Worm (Caenorhabditis elegans): ENCODE measurements around the gene F53A9.1.

Gene F53A9.1

DNA sequence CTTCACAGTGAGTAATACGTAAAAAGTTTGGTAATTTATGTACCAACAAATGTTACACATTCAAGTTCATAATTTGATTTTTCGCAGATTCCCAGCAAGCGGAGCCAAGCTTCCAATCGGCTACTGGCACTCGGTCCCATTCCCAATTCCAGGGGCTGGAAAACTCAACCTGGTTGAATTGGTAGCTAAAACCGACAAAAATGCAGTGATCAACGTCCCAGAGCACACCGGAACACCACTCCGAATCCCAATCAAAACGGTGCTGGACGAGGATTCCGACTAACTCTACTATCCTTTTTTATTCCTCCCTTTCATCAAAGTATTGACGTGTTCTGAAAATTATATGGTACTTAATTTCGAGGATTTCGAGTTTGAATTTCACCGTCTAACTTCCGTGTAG lies 34.1 kb upstream of the F53A9.1 start:
- no peak for TF ChIP-seq ztf-28 (GFP tag; IDR thresholded peaks at IDR 0.05)
- no peak for TF ChIP-seq ceh-40 (GFP tag; IDR thresholded peaks at IDR 0.05)
- TF ChIP-seq unc-62 (GFP tag; optimal IDR thresholded peaks at IDR 0.05) = no peak
- TF ChIP-seq C17E4.6 (GFP tag; IDR thresholded peaks at IDR 0.05) = no peak
- no peak for TF ChIP-seq tlf-1 (GFP tag; optimal IDR thresholded peaks at IDR 0.05)
- TF ChIP-seq let-607 (tag; optimal IDR thresholded peaks at IDR 0.05) = no peak
- TF ChIP-seq F57A8.1 (GFP tag; optimal IDR thresholded peaks at IDR 0.05) = no peak
- TF ChIP-seq ekl-4 (GFP tag; IDR thresholded peaks at IDR 0.05) = no peak
- no peak for TF ChIP-seq hrde-1 (tag; optimal IDR thresholded peaks at IDR 0.05; ENCODE audit: borderline replicate concordance)
- no peak for TF ChIP-seq egl-44 (GFP tag; IDR thresholded peaks at IDR 0.05)
- TF ChIP-seq ets-4 (GFP tag; optimal IDR thresholded peaks at IDR 0.05) = no peak
- TF ChIP-seq T26A5.8 (tag; optimal IDR thresholded peaks at IDR 0.05) = no peak
- no peak for TF ChIP-seq nfya-1 (tag; optimal IDR thresholded peaks at IDR 0.05; ENCODE audit: borderline replicate concordance, insufficient read depth)
- no peak for TF ChIP-seq cebp-1 (GFP tag; IDR thresholded peaks at IDR 0.05)
- no peak for TF ChIP-seq cebp-1 (tag; optimal IDR thresholded peaks at IDR 0.05)
- no peak for TF ChIP-seq snpc-1.3 (tag; optimal IDR thresholded peaks at IDR 0.05; ENCODE audit: insufficient read depth)
- TF ChIP-seq Y53G8AR.9 (GFP tag; conservative IDR thresholded peaks at IDR 0.05) = no peak
- no peak for TF ChIP-seq hlh-12 (tag; optimal IDR thresholded peaks at IDR 0.05)
- no peak for TF ChIP-seq rcor-1 (GFP tag; IDR thresholded peaks at IDR 0.05)
- TF ChIP-seq lin-40 (tag; optimal IDR thresholded peaks at IDR 0.05) = no peak
- TF ChIP-seq hmg-1.2 (GFP tag; IDR thresholded peaks at IDR 0.05) = no peak

DNA sequence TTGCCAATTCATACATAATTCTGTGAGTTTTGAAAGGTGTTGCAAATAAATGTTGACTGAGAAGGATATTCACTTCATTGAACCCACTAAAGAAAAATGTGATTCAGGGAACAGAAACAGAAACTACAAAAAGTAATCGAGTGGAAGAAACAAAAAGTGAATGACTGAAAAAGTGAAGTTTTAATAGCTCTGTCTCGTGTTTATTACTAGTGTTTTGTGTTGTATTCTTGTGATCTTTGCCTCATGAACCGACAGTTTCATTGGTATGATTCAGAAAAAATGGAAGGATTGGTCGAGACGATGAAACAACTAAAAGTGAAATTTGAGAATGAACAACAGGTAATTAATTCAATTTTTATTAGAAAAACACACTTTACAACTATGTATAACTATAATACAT lies 33.5 kb upstream of the F53A9.1 start:
- TF ChIP-seq madf-8 (GFP tag; conservative IDR thresholded peaks at IDR 0.05) = no peak
- no peak for TF ChIP-seq let-607 (tag; optimal IDR thresholded peaks at IDR 0.05)
- TF ChIP-seq F10E7.11 (tag; optimal IDR thresholded peaks at IDR 0.05) = no peak
- no peak for TF ChIP-seq die-1 (tag; optimal IDR thresholded peaks at IDR 0.05)
- TF ChIP-seq zim-3 (tag; optimal IDR thresholded peaks at IDR 0.05) = no peak
- no peak for TF ChIP-seq F23B12.7 (tag; optimal IDR thresholded peaks at IDR 0.05; ENCODE audit: insufficient read depth)
- no peak for TF ChIP-seq K11D2.4 (GFP tag; IDR thresholded peaks at IDR 0.05)
- TF ChIP-seq attf-5 (GFP tag; optimal IDR thresholded peaks at IDR 0.05) = no peak
- TF ChIP-seq madf-6 (GFP tag; IDR thresholded peaks at IDR 0.05) = no peak
- TF ChIP-seq hlh-12 (tag; optimal IDR thresholded peaks at IDR 0.05) = no peak
- TF ChIP-seq unc-62 (GFP tag; optimal IDR thresholded peaks at IDR 0.05) = no peak
- TF ChIP-seq ceh-91 (GFP tag; IDR thresholded peaks at IDR 0.05) = no peak
- TF ChIP-seq F49E8.2 (tag; optimal IDR thresholded peaks at IDR 0.05; ENCODE audit: insufficient read depth) = no peak
- no peak for TF ChIP-seq Y79H2A.3 (GFP tag; conservative IDR thresholded peaks at IDR 0.05)
- no peak for TF ChIP-seq bed-1 (GFP tag; IDR thresholded peaks at IDR 0.05)
- no peak for TF ChIP-seq ztf-22 (GFP tag; optimal IDR thresholded peaks at IDR 0.05)
- TF ChIP-seq ekl-4 (GFP tag; IDR thresholded peaks at IDR 0.05) = no peak
- no peak for TF ChIP-seq ceh-27 (GFP tag; optimal IDR thresholded peaks at IDR 0.05)

DNA sequence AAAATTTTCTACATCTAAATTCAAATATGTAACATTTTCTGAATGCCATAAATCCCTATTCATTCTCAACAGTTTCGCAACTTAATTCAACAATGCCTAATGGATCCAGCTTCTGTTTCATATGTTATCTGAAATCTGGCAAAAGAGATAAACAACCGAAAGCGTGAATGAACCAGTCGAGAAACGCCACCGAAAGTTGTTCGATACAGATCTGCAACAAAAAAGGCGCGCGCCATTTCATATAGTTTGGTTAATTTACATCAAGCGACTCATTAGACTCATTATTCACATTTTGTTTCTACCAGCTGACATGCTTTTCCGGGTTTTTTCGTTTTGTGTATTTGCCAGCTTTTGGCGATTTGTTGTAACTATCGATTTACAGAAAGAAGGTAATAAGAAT lies 29.8 kb upstream of the F53A9.1 start, which contains the start of gene K09E2.1:
TSS of gene K09E2.1 (plus strand) at position 301 of the 400 bp plus-strand sequence.
- TF ChIP-seq nhr-27 (tag; optimal IDR thresholded peaks at IDR 0.05) = no peak
